Worm (Caenorhabditis elegans): ENCODE data around the gene M05D6.9.

Gene M05D6.9

DNA sequence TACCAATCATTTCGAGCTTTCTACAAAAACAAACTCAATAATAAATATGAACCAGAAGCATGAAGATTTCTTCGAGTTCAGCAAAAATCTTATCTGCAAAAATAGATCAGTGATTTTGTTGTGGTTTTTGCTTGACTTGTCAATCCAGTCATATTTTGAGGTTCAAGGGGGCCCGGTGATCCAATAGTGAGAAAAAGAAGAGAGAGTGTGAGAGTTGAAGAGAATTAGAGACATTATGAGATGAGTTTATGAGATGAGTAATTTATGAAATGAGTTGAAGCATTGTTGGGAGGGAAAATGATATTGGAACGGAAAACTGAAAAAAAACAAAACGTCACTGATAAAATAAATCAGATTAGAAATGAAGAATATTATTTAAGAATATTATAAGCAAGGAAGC is 14.9 kb downstream of the M05D6.9 start, which contains the start of gene T13H5.1:
T13H5.1 (minus strand) TSS at position 101 of the 400 bp plus-strand sequence.
- no peak for TF ChIP-seq med-1 (GFP tag; optimal IDR thresholded peaks at IDR 0.05; ENCODE audit: insufficient read depth)
- TF ChIP-seq ztf-23 (GFP tag; IDR thresholded peaks at IDR 0.05) = no peak
- TF ChIP-seq tab-1 (GFP tag; IDR thresholded peaks at IDR 0.05) = no peak
- TF ChIP-seq ref-1 (GFP tag; conservative IDR thresholded peaks at IDR 0.05) = no peak
- TF ChIP-seq T22C8.4 (GFP tag; IDR thresholded peaks at IDR 0.05) = no peak
- no peak for TF ChIP-seq cog-1 (tag; optimal IDR thresholded peaks at IDR 0.05)
- no peak for TF ChIP-seq klf-2 (GFP tag; conservative IDR thresholded peaks at IDR 0.05)
- TF ChIP-seq flt-1 (GFP tag; IDR thresholded peaks at IDR 0.05) = no peak
- no peak for TF ChIP-seq ztf-29 (GFP tag; IDR thresholded peaks at IDR 0.05)

DNA sequence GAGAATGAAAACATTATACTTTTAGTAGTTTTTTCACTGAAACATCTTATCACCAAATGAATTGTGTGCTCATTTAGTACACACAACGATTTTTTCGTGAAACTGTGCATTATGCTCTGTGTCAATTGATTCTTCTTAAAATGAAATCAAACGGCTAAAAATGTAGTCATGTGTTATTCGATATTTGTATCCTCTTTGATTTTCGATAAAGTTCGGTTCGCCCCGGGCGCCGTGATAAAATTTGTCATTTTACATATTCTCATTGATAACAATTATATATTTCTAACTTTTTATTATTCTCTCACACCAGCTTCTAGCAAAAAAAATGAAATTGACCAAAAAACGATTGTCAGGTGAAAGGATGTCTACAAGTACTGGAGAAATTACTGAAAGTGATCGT is 20.7 kb downstream of the M05D6.9 start, which contains the start of gene ctg-2:
ctg-2 (plus strand) TSS at position 326 of the 400 bp plus-strand sequence.
- TF ChIP-seq klf-2 (GFP tag; conservative IDR thresholded peaks at IDR 0.05) (no peak), med-1 (GFP tag; optimal IDR thresholded peaks at IDR 0.05; ENCODE audit: insufficient read depth) (no peak), ztf-29 (GFP tag; IDR thresholded peaks at IDR 0.05) (no peak), tab-1 (GFP tag; IDR thresholded peaks at IDR 0.05) (no peak), ztf-23 (GFP tag; IDR thresholded peaks at IDR 0.05) (no peak), cog-1 (tag; optimal IDR thresholded peaks at IDR 0.05) (no peak), flt-1 (GFP tag; IDR thresholded peaks at IDR 0.05) (no peak), T22C8.4 (GFP tag; IDR thresholded peaks at IDR 0.05) (no peak), ref-1 (GFP tag; conservative IDR thresholded peaks at IDR 0.05) (no peak)

DNA sequence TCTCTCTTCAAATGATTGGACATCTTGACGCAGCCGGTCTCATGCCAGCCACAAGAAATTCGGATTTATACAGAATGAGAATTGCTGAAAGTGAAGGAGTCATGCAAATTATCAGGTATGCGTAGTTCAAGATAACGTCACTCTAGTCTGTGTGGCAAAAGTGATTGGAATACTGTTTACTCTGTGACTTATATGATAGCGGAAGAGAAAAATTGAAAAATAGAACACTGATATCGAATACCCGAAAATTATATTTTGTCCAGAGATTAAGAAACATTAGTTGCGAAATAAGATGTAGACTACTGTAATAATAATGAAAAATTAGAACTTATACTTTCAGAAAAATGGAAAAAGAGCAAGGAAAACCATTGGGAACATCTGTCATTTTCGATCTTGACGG is 21.4 kb downstream of the M05D6.9 start:
- TF ChIP-seq klf-2 (GFP tag; conservative IDR thresholded peaks at IDR 0.05) (no peak), med-1 (GFP tag; optimal IDR thresholded peaks at IDR 0.05; ENCODE audit: insufficient read depth) (no peak), tab-1 (GFP tag; IDR thresholded peaks at IDR 0.05) (no peak), cog-1 (tag; optimal IDR thresholded peaks at IDR 0.05) (no peak), flt-1 (GFP tag; IDR thresholded peaks at IDR 0.05) (no peak), ref-1 (GFP tag; conservative IDR thresholded peaks at IDR 0.05) (no peak)

DNA sequence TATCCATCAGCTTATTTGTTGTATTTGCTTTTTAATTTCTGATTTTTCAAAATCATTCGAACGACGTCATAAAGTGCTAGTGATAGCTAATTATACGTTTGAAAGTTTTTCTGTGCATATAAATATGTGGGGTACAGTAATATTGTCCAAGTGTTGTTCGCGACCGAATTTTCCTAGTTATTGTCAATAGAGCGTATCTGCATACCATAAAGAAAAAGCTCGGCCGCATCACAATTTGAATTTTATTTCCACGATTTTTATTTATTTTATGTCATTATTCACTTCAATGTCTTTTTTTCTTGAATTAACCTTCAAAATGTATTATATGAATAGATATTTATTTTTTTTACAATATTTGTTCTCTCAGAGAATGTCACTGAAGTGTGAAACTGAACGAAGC is 22.7 kb downstream of the M05D6.9 start, which contains the start of gene rnh-2:
rnh-2 (plus strand) TSS at position 368 of the 400 bp plus-strand sequence.
- TF ChIP-seq flt-1 (GFP tag; IDR thresholded peaks at IDR 0.05) (0 out of 2 replicates have a peak, but pooled peaks have one; percentile 54), cog-1 (tag; optimal IDR thresholded peaks at IDR 0.05) (peak; percentile 60), ref-1 (GFP tag; conservative IDR thresholded peaks at IDR 0.05) (no peak), klf-2 (GFP tag; conservative IDR thresholded peaks at IDR 0.05) (no peak), ztf-23 (GFP tag; IDR thresholded peaks at IDR 0.05) (peak; percentile 68), T22C8.4 (GFP tag; IDR thresholded peaks at IDR 0.05) (no peak)

DNA sequence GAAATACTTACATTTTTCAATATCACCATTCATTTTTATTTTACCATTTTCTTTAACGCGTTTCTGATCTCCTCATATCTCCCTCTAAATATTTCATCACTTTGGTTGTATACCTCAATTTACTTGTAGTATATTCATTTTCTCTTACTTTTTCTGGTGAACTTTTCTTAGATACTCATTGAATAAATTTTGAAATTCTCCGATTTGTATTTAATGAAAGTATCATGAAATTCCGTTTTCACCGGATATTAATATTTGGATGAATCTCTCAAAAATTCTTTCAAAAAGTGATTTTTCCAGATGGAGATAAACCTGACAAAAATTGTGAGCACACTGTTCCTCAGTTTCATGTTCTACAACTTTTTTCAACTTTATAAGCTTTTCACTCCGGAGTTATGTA is 24.1 kb downstream of the M05D6.9 start, which contains the start of gene T13H5.8:
T13H5.8 (plus strand) TSS at position 301 of the 400 bp plus-strand sequence.
- no peak for TF ChIP-seq tab-1 (GFP tag; IDR thresholded peaks at IDR 0.05)
- TF ChIP-seq ztf-29 (GFP tag; IDR thresholded peaks at IDR 0.05) = no peak
- TF ChIP-seq klf-2 (GFP tag; conservative IDR thresholded peaks at IDR 0.05) = no peak
- no peak for TF ChIP-seq med-1 (GFP tag; optimal IDR thresholded peaks at IDR 0.05; ENCODE audit: insufficient read depth)
- TF ChIP-seq T22C8.4 (GFP tag; IDR thresholded peaks at IDR 0.05) = no peak
- no peak for TF ChIP-seq ref-1 (GFP tag; conservative IDR thresholded peaks at IDR 0.05)
- TF ChIP-seq cog-1 (tag; optimal IDR thresholded peaks at IDR 0.05) = no peak
- TF ChIP-seq flt-1 (GFP tag; IDR thresholded peaks at IDR 0.05) = no peak
- TF ChIP-seq ztf-23 (GFP tag; IDR thresholded peaks at IDR 0.05) = no peak

DNA sequence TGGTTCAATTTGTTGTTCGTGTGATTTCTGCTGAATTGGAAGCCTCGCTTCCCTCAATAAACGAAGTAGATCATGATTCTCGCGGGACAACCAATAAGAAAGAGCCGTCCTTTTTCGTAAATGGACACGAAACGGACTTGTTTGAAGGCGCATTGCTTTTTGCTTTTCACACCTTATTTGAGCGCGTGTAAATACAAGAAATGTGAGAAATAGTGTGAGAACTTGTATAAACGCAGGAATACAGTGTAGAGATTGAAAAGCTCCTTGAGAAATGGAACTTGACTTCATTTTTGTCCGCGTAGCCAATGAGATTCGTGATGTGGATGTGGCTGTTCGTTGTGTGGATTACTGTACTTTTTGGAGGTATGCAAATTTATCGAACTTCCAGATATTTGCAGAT is 26.5 kb downstream of the M05D6.9 start, which contains the start of gene cht-2:
cht-2 (plus strand) TSS at position 301 of the 400 bp plus-strand sequence.
- TF ChIP-seq klf-2 (GFP tag; conservative IDR thresholded peaks at IDR 0.05) (no peak), T22C8.4 (GFP tag; IDR thresholded peaks at IDR 0.05) (no peak), ref-1 (GFP tag; conservative IDR thresholded peaks at IDR 0.05) (no peak), ztf-23 (GFP tag; IDR thresholded peaks at IDR 0.05) (no peak)

DNA sequence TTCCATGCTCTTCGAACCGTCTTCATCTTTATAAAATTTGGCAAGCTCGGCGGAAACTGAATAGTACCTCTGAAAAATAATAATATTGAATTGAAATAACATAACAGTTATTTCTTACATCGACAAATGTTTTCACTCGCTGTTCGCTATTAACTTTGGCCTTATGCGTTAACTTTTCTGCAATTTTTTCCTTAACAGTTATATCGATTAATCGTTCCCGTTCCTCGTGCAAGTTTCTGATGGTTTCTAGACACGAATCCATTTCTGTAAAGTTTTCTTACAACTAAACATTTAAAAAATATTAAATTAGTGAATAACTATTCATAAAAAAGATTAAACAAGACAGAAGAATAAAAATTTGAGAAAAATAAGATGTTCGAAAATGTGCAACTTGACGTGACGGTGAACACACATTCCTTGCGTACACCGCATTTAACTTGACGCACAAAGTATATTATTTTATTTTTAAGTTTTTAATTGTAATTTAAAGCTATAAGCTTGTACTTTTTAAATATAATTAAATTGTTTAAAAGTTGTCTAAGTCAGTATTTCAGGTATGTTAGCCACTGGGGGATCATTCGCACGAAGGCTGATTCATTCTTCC is 31.2 kb downstream of the M05D6.9 start, which contains the start of the genes prp-9 and mrps-18B:
prp-9 (minus strand) TSS at position 264 of the 604 bp plus-strand sequence.
mrps-18B (plus strand) TSS at position 549 of the 604 bp plus-strand sequence.
- TF ChIP-seq ztf-29 (GFP tag; IDR thresholded peaks at IDR 0.05) (no peak), T22C8.4 (GFP tag; IDR thresholded peaks at IDR 0.05) (no peak), flt-1 (GFP tag; IDR thresholded peaks at IDR 0.05) (no peak), cog-1 (tag; optimal IDR thresholded peaks at IDR 0.05) (no peak), ztf-23 (GFP tag; IDR thresholded peaks at IDR 0.05) (no peak), med-1 (GFP tag; optimal IDR thresholded peaks at IDR 0.05; ENCODE audit: insufficient read depth) (no peak), klf-2 (GFP tag; conservative IDR thresholded peaks at IDR 0.05) (no peak), ref-1 (GFP tag; conservative IDR thresholded peaks at IDR 0.05) (no peak), tab-1 (GFP tag; IDR thresholded peaks at IDR 0.05) (no peak)

DNA sequence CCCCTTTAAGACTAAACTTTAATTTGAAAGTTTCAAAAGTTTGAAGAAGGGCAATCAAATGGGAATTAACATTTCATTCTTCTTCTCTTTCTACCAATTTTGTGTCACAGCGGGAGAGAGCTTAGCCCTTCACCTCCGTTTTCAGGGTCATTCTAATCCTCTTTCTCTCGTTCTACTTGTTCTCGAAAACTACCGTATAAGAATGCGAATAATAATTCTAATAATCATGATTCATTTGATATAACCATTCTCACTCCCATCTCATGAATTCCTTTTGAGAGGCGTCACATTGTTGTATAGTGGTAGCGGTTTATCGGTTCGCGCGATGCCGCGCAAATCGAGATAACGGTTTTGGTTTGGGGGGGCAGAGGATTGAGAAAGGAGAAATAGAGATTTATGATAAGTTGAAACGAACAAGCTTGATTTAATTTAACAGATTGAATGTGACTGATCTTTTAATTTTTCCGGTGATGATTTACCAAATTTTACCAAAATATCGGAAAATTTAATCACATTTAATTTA is 35.2 kb downstream of the M05D6.9 start:
- TF ChIP-seq med-1 (GFP tag; optimal IDR thresholded peaks at IDR 0.05; ENCODE audit: insufficient read depth) (no peak), klf-2 (GFP tag; conservative IDR thresholded peaks at IDR 0.05) (no peak), ztf-29 (GFP tag; IDR thresholded peaks at IDR 0.05) (no peak), tab-1 (GFP tag; IDR thresholded peaks at IDR 0.05) (no peak), cog-1 (tag; optimal IDR thresholded peaks at IDR 0.05) (no peak), ztf-23 (GFP tag; IDR thresholded peaks at IDR 0.05) (no peak)

DNA sequence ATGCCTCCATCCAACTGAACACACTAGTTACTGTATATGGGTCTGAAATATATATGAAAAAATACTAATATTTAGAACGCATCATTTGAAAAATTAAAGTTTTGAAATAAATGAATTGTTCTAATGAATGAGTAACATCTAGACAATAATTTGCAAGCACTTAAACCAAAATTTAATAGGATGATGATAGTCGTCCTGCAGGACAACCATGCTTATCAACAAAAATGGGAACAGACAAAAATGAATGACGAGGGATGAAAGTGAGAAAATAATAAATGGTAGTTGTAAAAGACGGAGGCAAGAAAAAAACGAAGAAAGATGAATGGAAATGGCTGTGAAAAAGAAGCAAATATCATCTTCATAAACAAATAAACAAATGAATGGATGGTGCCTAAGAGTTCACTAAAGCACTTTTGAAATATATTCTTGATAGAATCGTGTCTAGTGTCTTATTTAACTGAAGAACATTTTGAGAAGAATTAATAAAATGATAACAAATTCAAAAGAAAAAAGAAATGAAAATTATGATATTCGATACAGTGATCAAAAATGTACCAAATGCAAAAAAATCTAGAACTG is 37.2 kb downstream of the M05D6.9 start, which contains the start of gene gldi-7:
gldi-7 (minus strand) TSS at position 42 of the 579 bp plus-strand sequence.
- no peak for TF ChIP-seq ref-1 (GFP tag; conservative IDR thresholded peaks at IDR 0.05)
- TF ChIP-seq med-1 (GFP tag; optimal IDR thresholded peaks at IDR 0.05; ENCODE audit: insufficient read depth) = no peak
- TF ChIP-seq klf-2 (GFP tag; conservative IDR thresholded peaks at IDR 0.05) = no peak

Measured in whole organism, midembryonic.